Worm (Caenorhabditis elegans): Measurements from ENCODE around the gene Y54F10BM.9.

Gene Y54F10BM.9

ce11 chrIII:2304867-2305266 lies at the start of gene Y54F10BM.9 (continued):
- TF ChIP-seq pqm-1 (tag; optimal IDR thresholded peaks at IDR 0.05) = no peak
- peak; percentile 76 for TF ChIP-seq sox-2 (GFP tag; IDR thresholded peaks at IDR 0.05)
- TF ChIP-seq pat-9 (tag; optimal IDR thresholded peaks at IDR 0.05) = no peak
- TF ChIP-seq T23F11.4 (GFP tag; optimal IDR thresholded peaks at IDR 0.05) = no peak
- no peak for TF ChIP-seq pha-2 (tag; optimal IDR thresholded peaks at IDR 0.05)
- no peak for TF ChIP-seq odd-2 (tag; optimal IDR thresholded peaks at IDR 0.05)
- no peak for TF ChIP-seq pag-3 (tag; optimal IDR thresholded peaks at IDR 0.05; ENCODE audit: borderline replicate concordance)
- no peak for TF ChIP-seq C38D4.7 (GFP tag; optimal IDR thresholded peaks at IDR 0.05)
- peak; percentile 69 for TF ChIP-seq ref-2 (tag; optimal IDR thresholded peaks at IDR 0.05)
- no peak for TF ChIP-seq ceh-6 (GFP tag; optimal IDR thresholded peaks at IDR 0.05)
- TF ChIP-seq ztf-16 (tag; optimal IDR thresholded peaks at IDR 0.05) = no peak
- TF ChIP-seq sdc-2 (tag; optimal IDR thresholded peaks at IDR 0.05) = no peak
- TF ChIP-seq npax-4 (tag; optimal IDR thresholded peaks at IDR 0.05) = no peak

- no peak for TF ChIP-seq zip-5 (tag; optimal IDR thresholded peaks at IDR 0.05)
- TF ChIP-seq pros-1 (tag; optimal IDR thresholded peaks at IDR 0.05) = no peak
- no peak for TF ChIP-seq ets-4 (tag; optimal IDR thresholded peaks at IDR 0.05)
- TF ChIP-seq ztf-16 (tag; optimal IDR thresholded peaks at IDR 0.05) = no peak
- TF ChIP-seq sox-4 (tag; optimal IDR thresholded peaks at IDR 0.05) = no peak
- no peak for TF ChIP-seq ceh-9 (tag; optimal IDR thresholded peaks at IDR 0.05)
- TF ChIP-seq sox-2 (GFP tag; IDR thresholded peaks at IDR 0.05) = no peak
- TF ChIP-seq unc-3 (GFP tag; conservative IDR thresholded peaks at IDR 0.05) = no peak
- no peak for TF ChIP-seq unc-3 (tag; optimal IDR thresholded peaks at IDR 0.05)
- no peak for TF ChIP-seq hlh-8 (tag; optimal IDR thresholded peaks at IDR 0.05)
- no peak for TF ChIP-seq unc-86 (tag; optimal IDR thresholded peaks at IDR 0.05)
- TF ChIP-seq unc-42 (tag; optimal IDR thresholded peaks at IDR 0.05) = no peak
- no peak for TF ChIP-seq madf-2 (tag; optimal IDR thresholded peaks at IDR 0.05)
- TF ChIP-seq ceh-6 (GFP tag; optimal IDR thresholded peaks at IDR 0.05) = no peak
- no peak for TF ChIP-seq ceh-22 (tag; optimal IDR thresholded peaks at IDR 0.05)
- no peak for TF ChIP-seq hlh-15 (tag; optimal IDR thresholded peaks at IDR 0.05)
- TF ChIP-seq eyg-1 (tag; optimal IDR thresholded peaks at IDR 0.05) = no peak
Observed at ce11 chrIII:2349956-2350355, 45.2 kb upstream of the Y54F10BM.9 start.

ce11 chrIII:2347291-2347690 lies 42.6 kb upstream of the Y54F10BM.9 start, which contains the start of gene gip-1:
gip-1 (plus strand) TSS chrIII:2347591.
- TF ChIP-seq tbx-2 (tag; optimal IDR thresholded peaks at IDR 0.05) (no peak), nfya-1 (tag; optimal IDR thresholded peaks at IDR 0.05) (no peak), sox-4 (tag; optimal IDR thresholded peaks at IDR 0.05) (no peak), rnt-1 (tag; optimal IDR thresholded peaks at IDR 0.05) (no peak), sox-2 (GFP tag; IDR thresholded peaks at IDR 0.05) (no peak), pat-9 (tag; optimal IDR thresholded peaks at IDR 0.05) (no peak), ref-2 (tag; optimal IDR thresholded peaks at IDR 0.05) (no peak), mec-3 (tag; optimal IDR thresholded peaks at IDR 0.05; ENCODE audit: borderline replicate concordance) (no peak)

- TF ChIP-seq eyg-1 (tag; optimal IDR thresholded peaks at IDR 0.05) (no peak), ahr-1 (tag; optimal IDR thresholded peaks at IDR 0.05) (no peak), pag-3 (tag; optimal IDR thresholded peaks at IDR 0.05; ENCODE audit: borderline replicate concordance) (no peak), fkh-10 (GFP tag; optimal IDR thresholded peaks at IDR 0.05) (no peak), ceh-19 (GFP tag; optimal IDR thresholded peaks at IDR 0.05) (no peak), Y22D7AL.16 (tag; optimal IDR thresholded peaks at IDR 0.05) (no peak), pqm-1 (tag; optimal IDR thresholded peaks at IDR 0.05) (no peak), tbx-2 (tag; optimal IDR thresholded peaks at IDR 0.05) (no peak), hlh-13 (GFP tag; optimal IDR thresholded peaks at IDR 0.05) (no peak), ceh-48 (tag; optimal IDR thresholded peaks at IDR 0.05) (no peak), pha-2 (tag; optimal IDR thresholded peaks at IDR 0.05) (no peak), unc-55 (GFP tag; optimal IDR thresholded peaks at IDR 0.05) (no peak), ceh-9 (tag; optimal IDR thresholded peaks at IDR 0.05) (no peak)
Observed at ce11 chrIII:2343273-2343672, 38.5 kb upstream of the Y54F10BM.9 start, which contains the start of gene phf-5. phf-5 (plus strand) TSS chrIII:2343573.

All from whole organism, late embryonic.